Worm (Caenorhabditis elegans) whole organism, L4/young adult: ENCODE results near the gene cept-2.

Experiments used
- W03F9.2 ChIP-seq: fragments of 150-350 bp; optimal IDR thresholded peaks from 2 replicates; lab custom pipeline; 2014; ENCODE audit warnings: missing biosample characterization, missing genetic modification characterization
- him-1 ChIP-seq: sonication (generic microtip); optimal IDR thresholded peaks from 2 replicates; lab custom pipeline; 2016; ENCODE audit warnings: missing genotype, missing genetic modification reagents, missing genetic modification characterization, missing compliant biosample characterization

ce11 chrV:14352032-14352431, 4.5 kb downstream of the cept-2 start:
- TF ChIP-seq him-1 (tag; lab: Kevin White, UChicago) (no peak), W03F9.2 (tag; lab: Kevin White, UChicago) (no peak)
